Worm (Caenorhabditis elegans) whole organism, L1 larva: ENCODE measurements around the gene D1044.1.

ENCODE experiments used
- nhr-12 ChIP-seq: sonication (generic microtip); optimal IDR thresholded peaks from 2 replicates; lab custom pipeline; 2017; ENCODE audit warnings: missing biosample characterization, missing genetic modification characterization
- rnt-1 ChIP-seq: sonication (generic microtip); optimal IDR thresholded peaks from 2 replicates; lab custom pipeline; 2016; ENCODE audit warnings: mild to moderate bottlenecking, missing genetic modification characterization, moderate library complexity, missing compliant biosample characterization

ce11 chrIII:5585711-5586110, 41.6 kb downstream of the D1044.1 start:
- TF ChIP-seq nhr-12 (tag; lab: Kevin White, UChicago) (no peak), rnt-1 (tag; lab: Kevin White, UChicago) (no peak)
